Fruit fly (Drosophila melanogaster) whole organism, embryonic: ENCODE results near the gene Rabex-5.

Source experiments
- BEAF-32 ChIP-seq: fragments of 200-800 bp; sonication (Bioruptor generic); optimal IDR thresholded peaks from 3 replicates; lab custom pipeline; 2017; ENCODE audit warnings: missing biosample characterization, missing genetic modification characterization, mild to moderate bottlenecking, moderate library complexity, missing genetic modification reagents
- CG10147 ChIP-seq: fragments of 200-800 bp; sonication (Bioruptor generic); optimal IDR thresholded peaks from 2 replicates; lab custom pipeline; 2019; ENCODE audit warnings: missing biosample characterization, mild to moderate bottlenecking, missing genetic modification characterization, moderate library complexity
- CG10654 ChIP-seq: fragments of 200-800 bp; sonication (Bioruptor generic); optimal IDR thresholded peaks from 2 replicates; lab custom pipeline; 2016; ENCODE audit warnings: missing biosample characterization, missing genetic modification characterization
- CG11093 ChIP-seq: fragments of 200-800 bp; sonication (Bioruptor generic); IDR thresholded peaks from 3 replicates; pipeline ENCODE4 v1.3.6; 2022; ENCODE audit warnings: missing biosample characterization, missing genetic modification characterization
- CG12071 ChIP-seq: fragments of 200-800 bp; sonication (Bioruptor generic); optimal IDR thresholded peaks from 3 replicates; lab custom pipeline; 2018; ENCODE audit warnings: missing biosample characterization, mild to moderate bottlenecking, missing genetic modification characterization
- CG12659 ChIP-seq: fragments of 200-800 bp; sonication (Bioruptor generic); optimal IDR thresholded peaks from 3 replicates; lab custom pipeline; 2017; ENCODE audit warnings: mild to moderate bottlenecking, missing biosample characterization, missing genetic modification reagents, missing genetic modification characterization
- CG17385 ChIP-seq: fragments of 200-800 bp; sonication (Bioruptor generic); optimal IDR thresholded peaks from 3 replicates; lab custom pipeline; 2018; ENCODE audit warnings: missing biosample characterization, mild to moderate bottlenecking, missing genetic modification characterization
- CG18011 ChIP-seq: fragments of 200-800 bp; sonication (Bioruptor generic); optimal IDR thresholded peaks from 2 replicates; lab custom pipeline; 2017; ENCODE audit warnings: missing biosample characterization, missing genetic modification characterization, mild to moderate bottlenecking, moderate library complexity, missing genotype
- CG2116 ChIP-seq: fragments of 200-800 bp; sonication (Bioruptor generic); optimal IDR thresholded peaks from 3 replicates; lab custom pipeline; 2018; ENCODE audit warnings: missing biosample characterization, mild to moderate bottlenecking, missing genetic modification characterization
- CG2199 ChIP-seq: fragments of 200-800 bp; sonication (Bioruptor generic); IDR thresholded peaks from 3 replicates; pipeline ENCODE4 v1.3.6; 2022; ENCODE audit warnings: missing biosample characterization, missing genetic modification characterization
- CG3163 ChIP-seq: fragments of 200-800 bp; sonication (Bioruptor generic); optimal IDR thresholded peaks from 3 replicates; lab custom pipeline; 2016; ENCODE audit warnings: missing biosample characterization, missing genetic modification characterization
- CG32532 ChIP-seq: fragments of 200-800 bp; sonication (Bioruptor generic); IDR thresholded peaks from 2 replicates; pipeline ENCODE4 v1.3.6; 2022; ENCODE audit warnings: missing biosample characterization, missing genetic modification characterization
- CG32767 ChIP-seq: fragments of 200-800 bp; sonication (Bioruptor generic); IDR thresholded peaks from 2 replicates; pipeline ENCODE4 v1.3.6; 2022; ENCODE audit warnings: missing biosample characterization, missing genetic modification characterization
- CG32772 ChIP-seq: fragments of 200-800 bp; sonication (Bioruptor generic); IDR thresholded peaks from 2 replicates; pipeline ENCODE4 v1.3.6; 2022; ENCODE audit warnings: missing biosample characterization, missing genetic modification characterization
- CG5245 ChIP-seq: fragments of 200-800 bp; sonication (Bioruptor generic); optimal IDR thresholded peaks from 3 replicates; lab custom pipeline; 2016; ENCODE audit warnings: missing biosample characterization, missing genetic modification characterization
- CG8359 ChIP-seq: fragments of 200-800 bp; sonication (Bioruptor generic); optimal IDR thresholded peaks from 2 replicates; lab custom pipeline; 2017; ENCODE audit warnings: missing biosample characterization, mild to moderate bottlenecking, missing genetic modification characterization, borderline replicate concordance
- CG8924 ChIP-seq: fragments of 200-800 bp; optimal IDR thresholded peaks from 3 replicates; lab custom pipeline; 2019; ENCODE audit warnings: missing biosample characterization, mild to moderate bottlenecking, missing genetic modification characterization, moderate library complexity
- CG9215 ChIP-seq: fragments of 200-800 bp; sonication (Bioruptor generic); IDR thresholded peaks from 2 replicates; pipeline ENCODE4 v1.3.6; 2022; ENCODE audit warnings: missing biosample characterization, missing genetic modification characterization
- CG9797 ChIP-seq: fragments of 200-800 bp; sonication (Bioruptor generic); optimal IDR thresholded peaks from 3 replicates; lab custom pipeline; 2018; ENCODE audit warnings: missing biosample characterization, mild to moderate bottlenecking, missing genetic modification characterization
- CoRest ChIP-seq: fragments of 200-800 bp; sonication (Bioruptor generic); optimal IDR thresholded peaks from 3 replicates; lab custom pipeline; 2018; ENCODE audit warnings: missing biosample characterization, mild to moderate bottlenecking, missing genetic modification characterization, moderate library complexity
- Dfd ChIP-seq, 2 experiments: fragments of >200 bp; optimal IDR thresholded peaks; 2 replicates each; lab custom pipeline; 2017; ENCODE audit warnings: missing biosample characterization in 2 of 2, missing genetic modification characterization in 2 of 2
- Fer1 ChIP-seq: fragments of 200-800 bp; sonication (Bioruptor generic); optimal IDR thresholded peaks from 2 replicates; lab custom pipeline; 2017; ENCODE audit warnings: missing biosample characterization, mild to moderate bottlenecking, missing genetic modification characterization
- HmgZ ChIP-seq: fragments of 200-800 bp; sonication (Bioruptor generic); optimal IDR thresholded peaks from 2 replicates; lab custom pipeline; 2018; ENCODE audit warnings: missing biosample characterization, mild to moderate bottlenecking, missing genetic modification characterization
- NC2β ChIP-seq: fragments of 200-800 bp; sonication (Bioruptor generic); optimal IDR thresholded peaks from 2 replicates; lab custom pipeline; 2016; ENCODE audit warnings: missing biosample characterization, missing genetic modification characterization
- Pdp1 ChIP-seq, 2 experiments: fragments of 200-800 bp; sonication (Bioruptor generic); optimal IDR thresholded peaks; 3 replicates each; lab custom pipeline; 2016; ENCODE audit warnings: missing biosample characterization in 2 of 2, missing genetic modification characterization in 2 of 2, mild to moderate bottlenecking in 1 of 2, moderate library complexity in 1 of 2
- Vsx1 ChIP-seq: fragments of 200-800 bp; sonication (Bioruptor generic); optimal IDR thresholded peaks from 2 replicates; lab custom pipeline; 2017; ENCODE audit warnings: missing biosample characterization, mild to moderate bottlenecking, missing genetic modification characterization, missing genetic modification reagents
- al ChIP-seq: fragments of 200-800 bp; sonication (Bioruptor generic); IDR thresholded peaks from 2 replicates; pipeline ENCODE4 v1.3.6; 2022; ENCODE audit warnings: missing biosample characterization, missing genetic modification characterization
- az2 ChIP-seq: fragments of 200-800 bp; sonication (Bioruptor generic); optimal IDR thresholded peaks from 3 replicates; lab custom pipeline; 2016; ENCODE audit warnings: missing biosample characterization, missing genetic modification characterization
- corto ChIP-seq: fragments of 200-800 bp; sonication (Bioruptor generic); optimal IDR thresholded peaks from 2 replicates; lab custom pipeline; 2016; ENCODE audit warnings: missing biosample characterization, mild to moderate bottlenecking, missing genetic modification characterization, moderate library complexity
- dati ChIP-seq: fragments of 200-800 bp; sonication (Bioruptor generic); IDR thresholded peaks from 2 replicates; pipeline ENCODE4 v1.3.6; 2022; ENCODE audit warnings: missing biosample characterization, missing genetic modification characterization
- fd96Cb ChIP-seq: fragments of 200-800 bp; sonication (Bioruptor generic); optimal IDR thresholded peaks from 2 replicates; lab custom pipeline; 2018; ENCODE audit warnings: missing biosample characterization, mild to moderate bottlenecking, missing genetic modification characterization, moderate library complexity
- gsb-n ChIP-seq: fragments of 200-800 bp; sonication (Bioruptor generic); optimal IDR thresholded peaks from 3 replicates; lab custom pipeline; 2018; ENCODE audit warnings: missing biosample characterization, mild to moderate bottlenecking, missing genetic modification characterization
- hth ChIP-seq: fragments of >200 bp; optimal IDR thresholded peaks from 2 replicates; lab custom pipeline; 2017; ENCODE audit warnings: inconsistent platforms
- kah ChIP-seq: fragments of 200-800 bp; sonication (Bioruptor generic); optimal IDR thresholded peaks from 2 replicates; lab custom pipeline; 2018; ENCODE audit warnings: missing biosample characterization, mild to moderate bottlenecking, missing genetic modification characterization
- mam ChIP-seq: fragments of 200-800 bp; sonication (Bioruptor generic); optimal IDR thresholded peaks from 3 replicates; lab custom pipeline; 2016; ENCODE audit warnings: missing biosample characterization, missing genetic modification characterization
- mirr ChIP-seq: fragments of 200-800 bp; sonication (Bioruptor generic); optimal IDR thresholded peaks from 3 replicates; lab custom pipeline; 2018; ENCODE audit warnings: missing biosample characterization, mild to moderate bottlenecking, missing genetic modification characterization
- nerfin-2 ChIP-seq: fragments of 200-800 bp; sonication (Bioruptor generic); IDR thresholded peaks from 2 replicates; pipeline ENCODE4 v1.3.6; 2022; ENCODE audit warnings: missing biosample characterization, missing genetic modification characterization; ENCODE audit not compliant: partially characterized antibody
- onecut ChIP-seq: fragments of 200-800 bp; sonication (Bioruptor generic); IDR thresholded peaks from 2 replicates; pipeline ENCODE4 v1.3.6; 2022; ENCODE audit warnings: missing biosample characterization, missing genetic modification characterization
- p53 ChIP-seq: fragments of 200-800 bp; sonication (Bioruptor generic); optimal IDR thresholded peaks from 2 replicates; lab custom pipeline; 2016; ENCODE audit warnings: missing biosample characterization, missing genetic modification characterization
- phol ChIP-seq: fragments of 200-800 bp; sonication (Bioruptor generic); optimal IDR thresholded peaks from 3 replicates; lab custom pipeline; 2018; ENCODE audit warnings: missing biosample characterization, mild to moderate bottlenecking, missing genetic modification characterization, moderate library complexity
- pita ChIP-seq: fragments of 200-800 bp; sonication (Bioruptor generic); optimal IDR thresholded peaks from 2 replicates; lab custom pipeline; 2017; ENCODE audit warnings: missing biosample characterization, mild to moderate bottlenecking, missing genetic modification characterization
- psq ChIP-seq: fragments of 200-800 bp; sonication (Bioruptor generic); optimal IDR thresholded peaks from 2 replicates; lab custom pipeline; 2017; ENCODE audit warnings: missing biosample characterization, missing genetic modification characterization
- sim ChIP-seq: fragments of 200-800 bp; sonication (Bioruptor generic); IDR thresholded peaks from 2 replicates; pipeline ENCODE4 v1.3.6; 2022; ENCODE audit warnings: missing biosample characterization, missing genetic modification characterization
- slbo ChIP-seq: fragments of 200-800 bp; sonication (Bioruptor generic); IDR thresholded peaks from 2 replicates; pipeline ENCODE4 v1.3.6; 2022; ENCODE audit warnings: missing biosample characterization, missing genetic modification characterization
- slou ChIP-seq: fragments of 200-800 bp; sonication (Bioruptor generic); optimal IDR thresholded peaks from 3 replicates; lab custom pipeline; 2016; ENCODE audit warnings: missing biosample characterization, missing genetic modification characterization
- sob ChIP-seq: fragments of 200-800 bp; sonication (Bioruptor generic); IDR thresholded peaks from 2 replicates; pipeline ENCODE4 v1.3.6; 2022; ENCODE audit warnings: missing biosample characterization, missing genetic modification characterization
- sqz ChIP-seq: fragments of 200-800 bp; sonication (Bioruptor generic); optimal IDR thresholded peaks from 3 replicates; lab custom pipeline; 2018; ENCODE audit warnings: missing biosample characterization, mild to moderate bottlenecking, missing genetic modification characterization
- ttk ChIP-seq: fragments of 200-800 bp; sonication (Bioruptor generic); IDR thresholded peaks from 2 replicates; pipeline ENCODE4 v2.1.2; 2022; ENCODE audit warnings: missing biosample characterization, missing genetic modification characterization
- tx ChIP-seq: fragments of 200-800 bp; sonication (Bioruptor generic); optimal IDR thresholded peaks from 2 replicates; lab custom pipeline; 2016; ENCODE audit warnings: missing biosample characterization, missing genetic modification characterization

Gene Rabex-5

dm6 chr3L:1294835-1295234 lies 878 bp upstream of the Rabex-5 start:
- TF ChIP-seq CG2116 (GFP tag; lab: Kevin White, UChicago) = peak; percentile 66
- no peak for TF ChIP-seq nerfin-2 (GFP tag; lab: Robert Waterston, UW)
- TF ChIP-seq p53 (GFP tag; lab: Kevin White, UChicago) = peak; percentile 80
- no peak for TF ChIP-seq corto (GFP tag; lab: Kevin White, UChicago)
- TF ChIP-seq BEAF-32 (GFP tag; lab: Kevin White, UChicago) = no peak

- no peak for TF ChIP-seq tx
- TF ChIP-seq pita = no peak
- peak; percentile 35 for TF ChIP-seq Fer1
- TF ChIP-seq mam (GFP tag; lab: Kevin White, UChicago) = no peak
- TF ChIP-seq CG12659 (GFP tag; lab: Kevin White, UChicago) = peak; percentile 2
- no peak for TF ChIP-seq CG18011 (GFP tag; lab: Kevin White, UChicago)
- TF ChIP-seq psq = no peak
- TF ChIP-seq slou = no peak
- 0 out of 2 replicates have a peak, but pooled peaks have one; percentile 52 for TF ChIP-seq CG32532 (GFP tag; lab: Robert Waterston, UW)
- peak; percentile 1 for TF ChIP-seq CG9797
- peak; percentile 17 for TF ChIP-seq CG12071 (GFP tag; lab: Kevin White, UChicago)
- TF ChIP-seq CG8924 (tag; lab: Kevin White, UChicago) = peak; percentile 15
- no peak for TF ChIP-seq ttk
- TF ChIP-seq slbo (GFP tag; lab: Robert Waterston, UW) = peak; percentile 40
- no peak for TF ChIP-seq CoRest (tag; lab: Kevin White, UChicago)
- TF ChIP-seq CG2116 (GFP tag; lab: Kevin White, UChicago) = peak; percentile 35
- TF ChIP-seq CG10654 (GFP tag; lab: Kevin White, UChicago) = no peak
- TF ChIP-seq CG3163 (GFP tag; lab: Kevin White, UChicago) = peak; percentile 37
- TF ChIP-seq fd96Cb (tag; lab: Kevin White, UChicago) = no peak
- no peak for TF ChIP-seq nerfin-2 (GFP tag; lab: Robert Waterston, UW)
- TF ChIP-seq CG9215 (GFP tag; lab: Robert Waterston, UW) = no peak
- no peak for TF ChIP-seq CG11093 (GFP tag; lab: Robert Waterston, UW)
- TF ChIP-seq az2 (GFP tag; lab: Kevin White, UChicago) = no peak
- TF ChIP-seq NC2β (GFP tag; lab: Kevin White, UChicago) = no peak
- no peak for TF ChIP-seq sim
- TF ChIP-seq Vsx1 (GFP tag; lab: Kevin White, UChicago) = no peak
- TF ChIP-seq CG2199 (GFP tag; lab: Robert Waterston, UW) = no peak
- TF ChIP-seq hth (lab: Kevin White, UChicago) = no peak
- peak; percentile 31 for TF ChIP-seq mirr (GFP tag; lab: Kevin White, UChicago)
- TF ChIP-seq CG32767 = no peak
- TF ChIP-seq sqz (GFP tag; lab: Kevin White, UChicago) = no peak
- no peak for TF ChIP-seq CG17385 (GFP tag; lab: Kevin White, UChicago)
- TF ChIP-seq onecut (GFP tag; lab: Robert Waterston, UW) = no peak
- no peak for TF ChIP-seq CG5245 (GFP tag; lab: Kevin White, UChicago)
- TF ChIP-seq CG8359 = no peak
- TF ChIP-seq phol = peak; percentile 4
- peak; percentile 54 for TF ChIP-seq kah (GFP tag; lab: Kevin White, UChicago)
- TF ChIP-seq sob (GFP tag; lab: Robert Waterston, UW) = no peak
- TF ChIP-seq p53 (GFP tag; lab: Kevin White, UChicago) = peak; percentile 2
- no peak for TF ChIP-seq Pdp1 (GFP tag; optimal IDR thresholded peaks at IDR 0.05; lab: Kevin White, UChicago)
- TF ChIP-seq gsb-n = no peak
- no peak for TF ChIP-seq CG10147 (GFP tag; lab: Kevin White, UChicago)
- TF ChIP-seq HmgZ (tag; lab: Kevin White, UChicago) = peak; percentile 26
- no peak for TF ChIP-seq al
- TF ChIP-seq CG32772 (GFP tag; lab: Robert Waterston, UW) = no peak
- no peak for TF ChIP-seq dati (GFP tag; lab: Robert Waterston, UW)
- no peak for TF ChIP-seq Dfd (GFP tag; optimal IDR thresholded peaks at IDR 0.05; lab: Kevin White, UChicago)
These were observed 2.8 kb downstream of the Rabex-5 start, which contains the start of gene scf for dm6 chr3L:1298509-1298908. Gene scf (plus strand): TSS chr3L:1298672.
